Worm (Caenorhabditis elegans) whole organism, young adult: ENCODE data around the gene pkhm-2.

Source experiments
- F22D6.2 ChIP-seq: sonication (generic microtip); optimal IDR thresholded peaks from 2 replicates; lab custom pipeline; 2016; ENCODE audit warnings: mild to moderate bottlenecking, missing genetic modification characterization, missing compliant biosample characterization
- F23B12.7 ChIP-seq: sonication (generic microtip); optimal IDR thresholded peaks from 2 replicates; lab custom pipeline; 2017; ENCODE audit warnings: missing genetic modification characterization, mild to moderate bottlenecking, missing compliant biosample characterization, antibody characterized with exemption, moderate library complexity; ENCODE audit not compliant: insufficient read depth
- F33H1.4 ChIP-seq: fragments of 200-800 bp; sonication (Bioruptor generic); IDR thresholded peaks from 2 replicates; pipeline ENCODE4 v1.3.6; 2022; ENCODE audit warnings: missing genetic modification reagents, missing genetic modification characterization, missing compliant biosample characterization
- F37B4.10 ChIP-seq: fragments of 200-800 bp; sonication (Bioruptor generic); IDR thresholded peaks from 2 replicates; pipeline ENCODE4 v1.3.6; 2022; ENCODE audit warnings: missing genetic modification characterization, missing compliant biosample characterization
- F39B2.1 ChIP-seq: fragments of 200-800 bp; sonication (Bioruptor generic); IDR thresholded peaks from 2 replicates; pipeline ENCODE4 v1.3.6; 2022; ENCODE audit warnings: missing genetic modification reagents, missing genetic modification characterization, missing compliant biosample characterization
- F57C9.4 ChIP-seq: sonication (generic microtip); optimal IDR thresholded peaks from 2 replicates; lab custom pipeline; 2017; ENCODE audit warnings: mild to moderate bottlenecking, missing genetic modification characterization, missing compliant biosample characterization
- K11D2.4 ChIP-seq: fragments of 200-800 bp; sonication (Bioruptor generic); IDR thresholded peaks from 2 replicates; pipeline ENCODE4 v1.3.6; 2022; ENCODE audit warnings: missing genetic modification reagents, missing genetic modification characterization, missing compliant biosample characterization
- Y56A3A.18 ChIP-seq: fragments of 200-800 bp; sonication (Bioruptor generic); IDR thresholded peaks from 2 replicates; pipeline ENCODE4 v1.3.6; 2022; ENCODE audit warnings: missing genetic modification reagents, missing genetic modification characterization, missing compliant biosample characterization
- Y67H2A.10 ChIP-seq: fragments of 200-800 bp; sonication (Bioruptor generic); conservative IDR thresholded peaks from 2 replicates; pipeline ENCODE4 v1.3.6; 2022; ENCODE audit warnings: missing genetic modification reagents, missing genetic modification characterization, missing compliant biosample characterization
- ZK185.1 ChIP-seq: sonication (generic microtip); optimal IDR thresholded peaks from 2 replicates; lab custom pipeline; 2016; ENCODE audit warnings: mild to moderate bottlenecking, missing genetic modification characterization, missing compliant biosample characterization; ENCODE audit not compliant: poor library complexity, severe bottlenecking
- aptf-2 ChIP-seq: fragments of 200-800 bp; sonication (Bioruptor generic); conservative IDR thresholded peaks from 2 replicates; pipeline ENCODE4 v1.3.6; 2022; ENCODE audit warnings: missing genetic modification reagents, missing genetic modification characterization, missing compliant biosample characterization
- atf-7 ChIP-seq: sonication (generic microtip); optimal IDR thresholded peaks from 2 replicates; lab custom pipeline; 2017; ENCODE audit warnings: mild to moderate bottlenecking, missing genetic modification characterization, missing compliant biosample characterization
- ceh-27 ChIP-seq: fragments of 200-800 bp; sonication (Bioruptor generic); optimal IDR thresholded peaks from 2 replicates; lab custom pipeline; 2018; ENCODE audit warnings: mild to moderate bottlenecking, missing genetic modification characterization, moderate library complexity, missing compliant biosample characterization
- dox-1 ChIP-seq: fragments of 200-800 bp; sonication (Bioruptor generic); IDR thresholded peaks from 2 replicates; pipeline ENCODE4 v1.3.6; 2022; ENCODE audit warnings: missing genetic modification reagents, missing genetic modification characterization, missing compliant biosample characterization
- efl-1 ChIP-seq: fragments of 150-350 bp; optimal IDR thresholded peaks from 2 replicates; lab custom pipeline; 2014; ENCODE audit warnings: missing biosample characterization, missing genetic modification reagents, missing genetic modification characterization
- egrh-3 ChIP-seq: fragments of 200-800 bp; sonication (Bioruptor generic); IDR thresholded peaks from 2 replicates; pipeline ENCODE4 v1.3.6; 2022; ENCODE audit warnings: missing genetic modification reagents, missing genetic modification characterization, missing compliant biosample characterization
- gei-17 ChIP-seq: fragments of 200-800 bp; sonication (Bioruptor generic); optimal IDR thresholded peaks from 2 replicates; lab custom pipeline; 2018; ENCODE audit warnings: mild to moderate bottlenecking, missing genetic modification characterization, missing compliant biosample characterization
- him-1 ChIP-seq: sonication (generic microtip); optimal IDR thresholded peaks from 2 replicates; lab custom pipeline; 2016; ENCODE audit warnings: missing genotype, missing genetic modification reagents, missing genetic modification characterization, missing compliant biosample characterization
- hmg-1.2 ChIP-seq: fragments of 200-800 bp; sonication (Bioruptor generic); IDR thresholded peaks from 2 replicates; pipeline ENCODE4 v1.3.6; 2022; ENCODE audit warnings: missing genetic modification reagents, missing genetic modification characterization, missing compliant biosample characterization
- hmg-20 ChIP-seq: fragments of 200-800 bp; sonication (Bioruptor generic); IDR thresholded peaks from 2 replicates; pipeline ENCODE4 v1.3.6; 2022; ENCODE audit warnings: missing genetic modification reagents, missing genetic modification characterization, missing compliant biosample characterization
- lag-1 ChIP-seq: fragments of 200-800 bp; sonication (Bioruptor generic); IDR thresholded peaks from 2 replicates; pipeline ENCODE4 v1.3.6; 2022; ENCODE audit warnings: missing genetic modification reagents, missing genetic modification characterization, missing compliant biosample characterization
- let-607 ChIP-seq, 2 experiments: fragments of 200-800 bp in 1 of 2; sonication (Bioruptor generic) in 1 of 2; sonication (generic microtip) in 1 of 2; optimal IDR thresholded peaks; 2 replicates each; lab custom pipeline; 2016 to 2018; ENCODE audit warnings: mild to moderate bottlenecking in 2 of 2, missing compliant biosample characterization in 2 of 2, missing genetic modification characterization in 2 of 2, moderate library complexity in 2 of 2, missing genotype in 1 of 2
- lin-26 ChIP-seq: fragments of 200-800 bp; sonication (Bioruptor generic); IDR thresholded peaks from 2 replicates; pipeline ENCODE4 v1.3.6; 2022; ENCODE audit warnings: missing genetic modification reagents, missing genetic modification characterization, missing compliant biosample characterization
- lin-35 ChIP-seq, 3 experiments: fragments of 150-350 bp in 2 of 3; sonication (generic microtip) in 1 of 3; optimal IDR thresholded peaks; 2 replicates each; lab custom pipeline; 2014 to 2018; ENCODE audit warnings: missing biosample characterization in 3 of 3, missing genetic modification characterization in 3 of 3, missing genetic modification reagents in 3 of 3
- lin-40 ChIP-seq: sonication (generic microtip); optimal IDR thresholded peaks from 2 replicates; lab custom pipeline; 2016; ENCODE audit warnings: missing genetic modification characterization, mild to moderate bottlenecking, missing compliant biosample characterization, missing genotype, missing genetic modification reagents
- madf-10 ChIP-seq: sonication (generic microtip); optimal IDR thresholded peaks from 2 replicates; lab custom pipeline; 2016; ENCODE audit warnings: mild to moderate bottlenecking, missing genetic modification characterization, missing compliant biosample characterization
- madf-3 ChIP-seq: fragments of 200-800 bp; sonication (Bioruptor generic); IDR thresholded peaks from 2 replicates; pipeline ENCODE4 v1.3.6; 2022; ENCODE audit warnings: missing genetic modification reagents, missing genetic modification characterization, missing compliant biosample characterization
- madf-8 ChIP-seq: fragments of 200-800 bp; sonication (Bioruptor generic); conservative IDR thresholded peaks from 2 replicates; pipeline ENCODE4 v1.3.6; 2022; ENCODE audit warnings: missing genetic modification reagents, missing genetic modification characterization, missing compliant biosample characterization
- mel-28 ChIP-seq: sonication (generic microtip); optimal IDR thresholded peaks from 2 replicates; lab custom pipeline; 2016; ENCODE audit warnings: borderline replicate concordance, mild to moderate bottlenecking, missing genetic modification characterization, missing compliant biosample characterization
- mes-4 ChIP-seq: sonication (generic microtip); optimal IDR thresholded peaks from 2 replicates; lab custom pipeline; 2016; ENCODE audit warnings: missing genotype, missing genetic modification characterization, missing compliant biosample characterization
- mxl-1 ChIP-seq: sonication (generic microtip); optimal IDR thresholded peaks from 2 replicates; lab custom pipeline; 2016; ENCODE audit warnings: missing genetic modification characterization, missing compliant biosample characterization
- nfya-1 ChIP-seq: sonication (generic microtip); optimal IDR thresholded peaks from 2 replicates; lab custom pipeline; 2017; ENCODE audit warnings: antibody characterized with exemption, missing compliant biosample characterization, missing genetic modification characterization, borderline replicate concordance; ENCODE audit not compliant: insufficient read depth
- nhr-120 ChIP-seq: fragments of 200-800 bp; sonication (Bioruptor generic); IDR thresholded peaks from 2 replicates; pipeline ENCODE4 v1.3.6; 2022; ENCODE audit warnings: missing genetic modification characterization, missing compliant biosample characterization
- sdz-38 ChIP-seq: sonication (generic microtip); optimal IDR thresholded peaks from 2 replicates; lab custom pipeline; 2016; ENCODE audit warnings: missing genotype, missing genetic modification characterization, missing compliant biosample characterization
- sea-2 ChIP-seq: fragments of 200-800 bp; sonication (Bioruptor generic); IDR thresholded peaks from 2 replicates; pipeline ENCODE4 v1.3.6; 2022; ENCODE audit warnings: missing genetic modification characterization, missing compliant biosample characterization
- snpc-4 ChIP-seq, 5 experiments: fragments of 150-350 bp in 1 of 5; sonication (generic microtip) in 4 of 5; optimal IDR thresholded peaks; 2 replicates each; lab custom pipeline; 2014 to 2018; ENCODE audit warnings: missing genetic modification characterization in 5 of 5, missing biosample characterization in 3 of 5, antibody characterized with exemption in 2 of 5, mild to moderate bottlenecking in 2 of 5, missing compliant biosample characterization in 2 of 5, missing genotype in 2 of 5, moderate library complexity in 2 of 5, missing genetic modification reagents in 1 of 5
- somi-1 ChIP-seq: fragments of 200-800 bp; sonication (Bioruptor generic); optimal IDR thresholded peaks from 2 replicates; lab custom pipeline; 2018; ENCODE audit warnings: mild to moderate bottlenecking, missing genetic modification characterization, missing compliant biosample characterization
- sptf-2 ChIP-seq: fragments of 200-800 bp; sonication (Bioruptor generic); optimal IDR thresholded peaks from 2 replicates; lab custom pipeline; 2018; ENCODE audit warnings: mild to moderate bottlenecking, missing genetic modification characterization, missing compliant biosample characterization
- zfh-2 ChIP-seq: fragments of 200-800 bp; sonication (Bioruptor generic); conservative IDR thresholded peaks from 2 replicates; pipeline ENCODE4 v1.3.6; 2022; ENCODE audit warnings: missing genetic modification reagents, missing genetic modification characterization, missing compliant biosample characterization
- ztf-26 ChIP-seq: sonication (generic microtip); optimal IDR thresholded peaks from 2 replicates; lab custom pipeline; 2017; ENCODE audit warnings: missing genetic modification characterization, missing compliant biosample characterization

The pkhm-2 gene

DNA sequence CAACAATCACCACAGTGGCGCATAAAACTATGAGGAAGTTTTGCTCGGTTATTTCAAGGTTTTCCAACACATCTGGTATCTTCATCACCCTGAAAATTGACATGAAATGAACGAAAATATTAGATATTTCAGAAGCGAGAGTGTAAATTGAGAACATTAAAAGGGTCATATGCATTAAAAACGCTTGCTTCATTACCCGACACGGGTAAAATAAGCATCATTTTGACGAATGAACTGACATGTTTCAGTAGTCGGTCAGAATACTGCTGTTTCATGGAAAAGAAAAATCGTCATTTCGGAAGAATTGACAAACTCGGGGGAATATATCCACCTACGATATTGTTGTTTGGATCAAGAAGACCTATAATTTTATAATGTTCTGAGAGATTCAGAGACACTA lies 17.8 kb upstream of the pkhm-2 start, which contains the start of gene snt-7:
Gene snt-7, minus strand, starts transcription at position 101 of the 400 bp plus-strand sequence.
- TF ChIP-seq F57C9.4, result no peak
- TF ChIP-seq F39B2.1 (GFP tag; lab: Robert Waterston, UW), result no peak
- no peak for TF ChIP-seq ceh-27 (GFP tag; lab: Kevin White, UChicago)

- no peak for TF ChIP-seq lin-35 (GFP tag; optimal IDR thresholded peaks at IDR 0.05; lab: Kevin White, UChicago)
- no peak for TF ChIP-seq hmg-1.2 (GFP tag; lab: Robert Waterston, UW)
- no peak for TF ChIP-seq madf-3 (GFP tag; lab: Robert Waterston, UW)
- TF ChIP-seq him-1, result no peak
- no peak for TF ChIP-seq somi-1
- no peak for TF ChIP-seq sea-2
- no peak for TF ChIP-seq F39B2.1 (GFP tag; lab: Robert Waterston, UW)
- TF ChIP-seq lag-1, result no peak
- TF ChIP-seq Y67H2A.10 (GFP tag; lab: Robert Waterston, UW), result no peak
- no peak for TF ChIP-seq mxl-1
- TF ChIP-seq zfh-2 (GFP tag; lab: Robert Waterston, UW), result no peak
- TF ChIP-seq F57C9.4, result no peak
- TF ChIP-seq gei-17 (GFP tag; lab: Kevin White, UChicago), result no peak
- no peak for TF ChIP-seq F22D6.2
- TF ChIP-seq F37B4.10, result no peak
- no peak for TF ChIP-seq F23B12.7 (tag; lab: Kevin White, UChicago)
- TF ChIP-seq mel-28, result no peak
- no peak for TF ChIP-seq mes-4
- TF ChIP-seq dox-1 (GFP tag; lab: Robert Waterston, UW), result no peak
- no peak for TF ChIP-seq nhr-120 (GFP tag; lab: Robert Waterston, UW)
Measured at ce11 chrX:15194283-15194682, 13.0 kb upstream of the pkhm-2 start, which contains the start of gene phat-6. TSS of gene phat-6 (minus strand) at chrX:15194383.

DNA sequence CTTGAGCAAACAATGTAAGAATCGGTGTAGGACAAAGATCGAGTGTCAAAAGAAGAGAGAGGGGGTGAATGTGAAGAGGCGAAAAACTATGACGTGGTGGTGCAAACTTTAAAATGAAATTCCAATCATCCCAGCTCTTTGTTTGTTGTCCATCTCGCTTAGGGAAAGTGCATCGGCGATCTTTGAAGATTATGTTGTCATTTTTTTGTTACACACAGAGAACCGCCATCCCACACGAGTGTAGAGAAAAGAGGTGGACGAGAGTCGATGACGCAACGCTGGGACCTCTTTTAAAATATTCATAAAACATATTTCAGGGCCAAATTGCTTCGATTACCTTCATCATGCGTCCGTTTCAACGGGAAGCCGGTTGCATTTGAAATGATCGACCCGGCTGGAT lies 10.1 kb upstream of the pkhm-2 start:
- TF ChIP-seq madf-3 (GFP tag; lab: Robert Waterston, UW), result no peak
- no peak for TF ChIP-seq nfya-1 (tag; lab: Kevin White, UChicago)
- no peak for TF ChIP-seq Y56A3A.18 (GFP tag; lab: Robert Waterston, UW)
- no peak for TF ChIP-seq aptf-2 (GFP tag; lab: Robert Waterston, UW)
- TF ChIP-seq let-607 (tag; optimal IDR thresholded peaks at IDR 0.05; lab: Kevin White, UChicago), result no peak

ce11 chrX:15189823-15190222 lies 8.6 kb upstream of the pkhm-2 start, which contains the start of gene T10B10.4:
TSS of gene T10B10.4 (plus strand) at chrX:15190123.
- TF ChIP-seq egrh-3 (GFP tag; lab: Robert Waterston, UW), result peak; percentile 65; the same call in 1 of the 2 replicates
- no peak for TF ChIP-seq dox-1 (GFP tag; lab: Robert Waterston, UW)
- no peak for TF ChIP-seq hmg-20 (GFP tag; lab: Robert Waterston, UW)
- no peak for TF ChIP-seq ztf-26 (tag; lab: Kevin White, UChicago)

- TF ChIP-seq ZK185.1, result no peak
- peak; percentile 36 for TF ChIP-seq madf-10 (tag; lab: Kevin White, UChicago)
- TF ChIP-seq somi-1, result peak; percentile 19
- no peak for TF ChIP-seq snpc-4 (GFP tag; optimal IDR thresholded peaks at IDR 0.05; lab: Kevin White, UChicago)
- peak in 1 of 4 experiments; percentile 9 for TF ChIP-seq snpc-4 (tag; optimal IDR thresholded peaks at IDR 0.05; lab: Kevin White, UChicago)
- no peak for TF ChIP-seq atf-7 (tag; lab: Kevin White, UChicago)
- TF ChIP-seq zfh-2 (GFP tag; lab: Robert Waterston, UW), result peak; percentile 93
- TF ChIP-seq ceh-27 (GFP tag; lab: Kevin White, UChicago), result peak; percentile 45
- no peak for TF ChIP-seq madf-8 (GFP tag; lab: Robert Waterston, UW)
- TF ChIP-seq lin-40 (tag; lab: Kevin White, UChicago), result peak; percentile 43
- 0 out of 2 replicates have a peak, but pooled peaks have one; percentile 16 for TF ChIP-seq lin-26 (GFP tag; lab: Robert Waterston, UW)
- TF ChIP-seq K11D2.4, result peak; percentile 70; the same call in 1 of the 2 replicates
- peak; percentile 50; the same call in 1 of the 2 replicates for TF ChIP-seq hmg-1.2 (GFP tag; lab: Robert Waterston, UW)
- TF ChIP-seq efl-1, result no peak
- TF ChIP-seq F33H1.4, result no peak
- TF ChIP-seq sdz-38, result no peak
- TF ChIP-seq sptf-2, result no peak
Measured at ce11 chrX:15188986-15189675, 7.9 kb upstream of the pkhm-2 start.
